Fruit fly (Drosophila melanogaster): Measurements from ENCODE around the gene CG10481.
A peak's percentile ranks its signal among the peaks of the same experiment; 100 is the strongest.

CG10481 gene

dm6 chr2L:19875007-19875406 lies 17.3 kb downstream of the CG10481 start:
- TF ChIP-seq EcR (GFP tag; optimal IDR thresholded peaks at IDR 0.05) = no peak
- TF ChIP-seq CG8478 (optimal IDR thresholded peaks at IDR 0.05) = no peak
- TF ChIP-seq Dll (optimal IDR thresholded peaks at IDR 0.05) = no peak
- no peak for TF ChIP-seq pan (optimal IDR thresholded peaks at IDR 0.05)
- TF ChIP-seq psq (optimal IDR thresholded peaks at IDR 0.05) = no peak
- no peak for TF ChIP-seq usp (GFP tag; optimal IDR thresholded peaks at IDR 0.05)

DNA sequence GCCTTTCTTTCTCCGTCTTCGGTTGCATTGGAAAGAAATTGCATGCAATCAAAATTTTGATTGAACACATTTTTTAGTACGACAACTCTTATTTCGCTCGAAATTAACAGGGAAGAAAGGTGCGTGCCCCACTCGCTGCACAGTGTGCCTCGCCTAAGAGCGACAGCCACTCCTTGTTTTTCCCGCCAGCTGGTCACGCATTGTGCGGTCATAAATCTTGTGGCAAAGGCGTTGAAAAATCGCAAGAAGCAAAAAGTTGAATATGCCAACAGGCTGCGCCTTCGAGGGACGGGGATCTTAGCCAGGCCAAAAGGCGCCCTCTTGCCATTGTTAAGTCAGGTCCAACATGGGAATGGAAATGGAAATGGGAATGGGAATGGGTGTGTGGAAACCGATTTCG lies 20.2 kb downstream of the CG10481 start:
- TF ChIP-seq EcR (GFP tag; optimal IDR thresholded peaks at IDR 0.05) (no peak), Dll (optimal IDR thresholded peaks at IDR 0.05) (no peak), pan (optimal IDR thresholded peaks at IDR 0.05) (no peak), usp (GFP tag; optimal IDR thresholded peaks at IDR 0.05) (no peak), CG8478 (optimal IDR thresholded peaks at IDR 0.05) (no peak), psq (optimal IDR thresholded peaks at IDR 0.05) (no peak)

- TF ChIP-seq Dll (optimal IDR thresholded peaks at IDR 0.05) (no peak), psq (optimal IDR thresholded peaks at IDR 0.05) (no peak), pan (optimal IDR thresholded peaks at IDR 0.05) (peak; percentile 73), usp (GFP tag; optimal IDR thresholded peaks at IDR 0.05) (no peak), CG8478 (optimal IDR thresholded peaks at IDR 0.05) (no peak), EcR (GFP tag; optimal IDR thresholded peaks at IDR 0.05) (no peak)
These were observed 22.4 kb downstream of the CG10481 start for dm6 chr2L:19869937-19870336.

- TF ChIP-seq psq (optimal IDR thresholded peaks at IDR 0.05) (no peak), EcR (GFP tag; optimal IDR thresholded peaks at IDR 0.05) (peak in 1 of 2 experiments; percentile 14), pan (optimal IDR thresholded peaks at IDR 0.05) (no peak)
These were observed 22.9 kb downstream of the CG10481 start for dm6 chr2L:19869463-19869862.

dm6 chr2L:19866540-19867318 lies 25.6 kb downstream of the CG10481 start:
- TF ChIP-seq CG8478 (optimal IDR thresholded peaks at IDR 0.05) = no peak
- TF ChIP-seq usp (GFP tag; optimal IDR thresholded peaks at IDR 0.05) = no peak
- TF ChIP-seq pan (optimal IDR thresholded peaks at IDR 0.05) = no peak
- no peak for TF ChIP-seq Dll (optimal IDR thresholded peaks at IDR 0.05)
- no peak for TF ChIP-seq EcR (GFP tag; optimal IDR thresholded peaks at IDR 0.05)
- no peak for TF ChIP-seq psq (optimal IDR thresholded peaks at IDR 0.05)

DNA sequence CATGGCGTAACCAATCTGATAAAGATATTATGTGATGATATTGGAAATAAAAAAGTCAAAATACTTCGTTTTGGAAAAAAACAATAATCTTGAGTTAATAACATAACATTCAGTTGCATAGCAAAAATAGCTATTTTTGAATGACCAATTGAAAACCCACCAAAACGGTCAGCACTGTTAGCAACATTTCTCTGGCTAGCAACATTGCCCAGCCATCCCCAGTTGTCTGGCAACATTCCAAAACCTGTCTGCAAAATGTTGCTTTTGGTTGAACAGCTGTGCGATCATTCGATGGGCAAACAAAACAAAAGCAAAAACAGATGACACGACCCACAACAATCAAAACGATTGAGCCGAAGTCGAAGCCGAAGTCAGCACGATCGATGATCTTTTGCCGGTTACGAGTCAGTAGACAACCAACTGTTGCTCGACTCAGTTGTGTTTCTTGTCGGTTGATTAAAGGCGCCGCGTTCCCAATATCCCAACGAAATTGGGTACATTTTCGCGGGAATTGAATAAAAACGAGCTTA lies 26.7 kb downstream of the CG10481 start:
- TF ChIP-seq CG8478 (optimal IDR thresholded peaks at IDR 0.05) = no peak
- TF ChIP-seq pan (optimal IDR thresholded peaks at IDR 0.05) = no peak
- TF ChIP-seq EcR (GFP tag; optimal IDR thresholded peaks at IDR 0.05) = no peak

DNA sequence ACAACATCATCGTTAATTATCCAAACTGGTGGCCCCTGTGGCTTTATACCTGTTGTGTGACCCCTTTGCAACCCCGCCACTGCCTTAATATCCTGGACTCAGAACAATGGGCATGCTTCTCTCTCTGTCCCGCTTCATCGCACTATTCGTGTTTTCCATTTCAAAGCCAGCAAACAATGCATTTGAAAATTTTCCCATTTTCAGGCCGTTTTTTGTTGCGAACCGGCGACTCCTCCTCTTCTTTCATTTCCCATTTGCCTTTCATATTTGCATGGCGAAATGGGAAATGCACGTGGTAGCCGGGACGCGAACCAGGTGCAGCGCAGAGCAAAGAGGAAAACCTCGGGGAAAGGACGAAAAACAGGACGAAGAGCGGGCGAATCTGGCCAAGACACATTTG lies 32.6 kb downstream of the CG10481 start:
- TF ChIP-seq psq (optimal IDR thresholded peaks at IDR 0.05) (no peak), EcR (GFP tag; optimal IDR thresholded peaks at IDR 0.05) (no peak)

DNA sequence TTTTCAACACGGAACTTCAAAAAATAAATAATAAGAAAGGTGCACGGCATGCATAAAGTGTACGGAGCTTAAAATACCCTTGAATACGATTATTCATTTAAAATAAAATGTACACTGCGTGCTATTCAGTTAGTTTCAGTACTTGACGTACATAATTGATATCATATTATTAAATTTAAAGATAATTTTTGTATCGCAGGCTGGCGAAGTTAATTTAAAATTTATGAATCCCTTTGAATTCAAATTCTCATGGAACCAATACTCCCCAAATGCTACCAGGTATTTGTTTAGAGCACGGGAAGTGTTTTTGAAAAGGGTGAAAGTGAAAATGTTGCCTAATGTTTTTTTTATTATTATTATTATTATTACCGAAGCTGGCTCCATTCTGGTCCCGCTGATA lies 37.1 kb downstream of the CG10481 start:
- TF ChIP-seq EcR (GFP tag; optimal IDR thresholded peaks at IDR 0.05) (no peak), pan (optimal IDR thresholded peaks at IDR 0.05) (no peak), usp (GFP tag; optimal IDR thresholded peaks at IDR 0.05) (no peak), psq (optimal IDR thresholded peaks at IDR 0.05) (no peak), Dll (optimal IDR thresholded peaks at IDR 0.05) (no peak), CG8478 (optimal IDR thresholded peaks at IDR 0.05) (no peak)

- TF ChIP-seq EcR (GFP tag; optimal IDR thresholded peaks at IDR 0.05) = no peak
- TF ChIP-seq psq (optimal IDR thresholded peaks at IDR 0.05) = no peak
- no peak for TF ChIP-seq CG8478 (optimal IDR thresholded peaks at IDR 0.05)
- TF ChIP-seq pan (optimal IDR thresholded peaks at IDR 0.05) = no peak
- no peak for TF ChIP-seq Dll (optimal IDR thresholded peaks at IDR 0.05)
- TF ChIP-seq usp (GFP tag; optimal IDR thresholded peaks at IDR 0.05) = no peak
These were observed 41.4 kb downstream of the CG10481 start for dm6 chr2L:19850928-19851327.

dm6 chr2L:19849741-19850140 lies 42.6 kb downstream of the CG10481 start:
- TF ChIP-seq CG8478 (optimal IDR thresholded peaks at IDR 0.05) = no peak
- TF ChIP-seq pan (optimal IDR thresholded peaks at IDR 0.05) = no peak
- no peak for TF ChIP-seq psq (optimal IDR thresholded peaks at IDR 0.05)
- no peak for TF ChIP-seq usp (GFP tag; optimal IDR thresholded peaks at IDR 0.05)
- no peak for TF ChIP-seq Dll (optimal IDR thresholded peaks at IDR 0.05)
- TF ChIP-seq EcR (GFP tag; optimal IDR thresholded peaks at IDR 0.05) = no peak

DNA sequence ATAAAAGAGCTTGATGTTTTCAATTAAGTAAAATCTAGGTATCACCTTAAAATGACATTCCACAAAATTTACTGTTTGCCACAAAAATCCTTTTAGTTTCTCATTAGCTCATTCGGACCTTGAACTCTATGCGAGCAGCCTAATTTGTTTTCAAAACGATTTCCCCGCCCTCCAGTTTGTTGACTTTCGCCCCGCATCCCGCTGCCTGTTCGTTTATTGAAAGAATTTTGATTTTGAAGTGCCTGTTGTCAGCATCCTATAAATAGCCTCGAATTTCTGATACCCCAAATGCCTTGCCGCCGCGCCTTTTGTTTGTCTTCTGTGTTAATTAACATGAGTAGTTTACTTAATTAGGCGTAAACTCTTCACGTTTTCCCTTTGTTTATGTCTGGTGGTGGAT lies 44.8 kb downstream of the CG10481 start:
- TF ChIP-seq EcR (GFP tag; optimal IDR thresholded peaks at IDR 0.05) (no peak), CG8478 (optimal IDR thresholded peaks at IDR 0.05) (no peak), pan (optimal IDR thresholded peaks at IDR 0.05) (no peak), usp (GFP tag; optimal IDR thresholded peaks at IDR 0.05) (no peak), psq (optimal IDR thresholded peaks at IDR 0.05) (no peak), Dll (optimal IDR thresholded peaks at IDR 0.05) (no peak)

- no peak for TF ChIP-seq pan (optimal IDR thresholded peaks at IDR 0.05)
These were observed 46.1 kb downstream of the CG10481 start for dm6 chr2L:19846226-19846625.
